Worm (Caenorhabditis elegans) whole organism, L4 larva: ENCODE measurements around the gene srw-20.

ENCODE experiments used
- Y48G9A.11 ChIP-seq: fragments of 200-800 bp; sonication (Bioruptor generic); IDR thresholded peaks from 2 replicates; pipeline ENCODE4 v1.3.6; 2022; ENCODE audit warnings: missing genetic modification reagents, missing genetic modification characterization, missing compliant biosample characterization
- ama-1 ChIP-seq: fragments of 150-350 bp; optimal IDR thresholded peaks from 2 replicates; lab custom pipeline; 2014; ENCODE audit warnings: inconsistent platforms, mixed read lengths
- ceh-82 ChIP-seq: sonication (generic microtip); optimal IDR thresholded peaks from 2 replicates; lab custom pipeline; 2017; ENCODE audit warnings: missing biosample characterization, missing genetic modification characterization
- ztf-11 ChIP-seq: fragments of 150-350 bp; optimal IDR thresholded peaks from 2 replicates; lab custom pipeline; 2014; ENCODE audit warnings: missing biosample characterization, missing genetic modification characterization

DNA sequence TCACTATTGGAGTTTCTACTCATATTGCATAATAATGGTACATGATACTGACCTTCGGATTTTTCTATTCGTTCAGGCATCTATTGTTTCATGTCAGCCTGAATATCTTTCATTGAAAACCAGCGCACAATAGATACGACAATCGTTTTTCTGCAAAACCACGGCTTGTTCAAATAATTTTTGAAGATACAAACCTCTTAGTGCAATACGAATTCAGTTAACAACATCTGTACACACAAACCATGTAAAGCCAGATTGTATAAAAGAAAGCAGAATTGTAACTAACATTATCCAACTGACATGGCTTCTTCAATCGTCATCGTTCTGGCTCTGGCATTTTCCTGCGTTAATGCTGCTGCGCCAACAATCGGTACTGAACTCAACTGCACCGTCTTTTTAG, 25.8 kb upstream of the srw-20 start, which contains the start of gene ZK218.7:
- TF ChIP-seq ztf-11 (tag; lab: Kevin White, UChicago) = no peak
- TF ChIP-seq Y48G9A.11 (GFP tag; lab: Robert Waterston, UW) = no peak
- no peak for TF ChIP-seq ama-1 (lab: Kevin White, UChicago)
- TF ChIP-seq ceh-82 (tag; lab: Kevin White, UChicago) = no peak
